Worm (Caenorhabditis elegans) whole organism, L1 larva: ENCODE results near the gene cls-1.

Experiments
- C04F5.9 ChIP-seq: sonication (generic microtip); optimal IDR thresholded peaks from 2 replicates; lab custom pipeline; 2016; ENCODE audit warnings: missing genetic modification characterization, missing compliant biosample characterization
- C16A3.4 ChIP-seq: fragments of 150-350 bp; optimal IDR thresholded peaks from 2 replicates; lab custom pipeline; 2014; ENCODE audit warnings: missing biosample characterization, missing genetic modification characterization
- F16B12.6 ChIP-seq: fragments of 150-350 bp; optimal IDR thresholded peaks from 2 replicates; lab custom pipeline; 2014; ENCODE audit warnings: missing biosample characterization, missing genetic modification characterization
- Y116A8C.19 ChIP-seq: sonication (generic microtip); optimal IDR thresholded peaks from 2 replicates; lab custom pipeline; 2016; ENCODE audit warnings: missing compliant biosample characterization, missing genetic modification characterization, borderline replicate concordance
- alr-1 ChIP-seq: fragments of 200-800 bp; sonication (Bioruptor generic); optimal IDR thresholded peaks from 2 replicates; lab custom pipeline; 2018; ENCODE audit warnings: borderline replicate concordance, mild to moderate bottlenecking, missing genetic modification characterization, missing compliant biosample characterization
- blmp-1 ChIP-seq: fragments of 150-350 bp; optimal IDR thresholded peaks from 2 replicates; lab custom pipeline; 2014; ENCODE audit warnings: missing biosample characterization, missing genetic modification characterization
- ceh-88 ChIP-seq: fragments of 200-800 bp; sonication (Bioruptor generic); IDR thresholded peaks from 2 replicates; pipeline ENCODE4 v1.3.6; 2022; ENCODE audit warnings: missing genetic modification characterization, missing compliant biosample characterization
- dpl-1 ChIP-seq, 3 experiments: fragments of 150-350 bp in 2 of 3; sonication (generic microtip) in 1 of 3; optimal IDR thresholded peaks; 2 replicates each; lab custom pipeline; 2014 to 2017; ENCODE audit warnings: missing biosample characterization in 3 of 3, missing genetic modification characterization in 3 of 3, missing genetic modification reagents in 3 of 3
- egl-27 ChIP-seq, 2 experiments: fragments of 150-350 bp in 1 of 2; sonication (generic microtip); optimal IDR thresholded peaks; 3 replicates each; lab custom pipeline; 2017 to 2018; ENCODE audit warnings: missing biosample characterization in 2 of 2, missing genetic modification characterization in 2 of 2, missing genetic modification reagents in 2 of 2
- elt-3 ChIP-seq, 6 experiments: fragments of 150-350 bp in 1 of 6; sonication (generic microtip); optimal IDR thresholded peaks; 2 replicates each; lab custom pipeline; 2017 to 2018; ENCODE audit warnings: missing biosample characterization in 6 of 6, missing genetic modification characterization in 6 of 6, inconsistent platforms in 1 of 6
- hlh-4 ChIP-seq: sonication (generic microtip); optimal IDR thresholded peaks from 2 replicates; lab custom pipeline; 2016; ENCODE audit warnings: mild to moderate bottlenecking, missing genetic modification characterization, missing compliant biosample characterization
- irx-1 ChIP-seq: sonication (generic microtip); optimal IDR thresholded peaks from 2 replicates; lab custom pipeline; 2016; ENCODE audit warnings: missing genetic modification characterization, missing compliant biosample characterization
- lin-13 ChIP-seq: fragments of 150-350 bp; optimal IDR thresholded peaks from 2 replicates; lab custom pipeline; 2014; ENCODE audit warnings: missing biosample characterization, missing genetic modification reagents, missing genetic modification characterization
- lin-14 ChIP-seq: fragments of 200-800 bp; sonication (Bioruptor generic); optimal IDR thresholded peaks from 2 replicates; lab custom pipeline; 2018; ENCODE audit warnings: mild to moderate bottlenecking, missing genetic modification characterization, moderate library complexity, missing compliant biosample characterization
- lin-39 ChIP-seq: fragments of 150-350 bp; optimal IDR thresholded peaks from 2 replicates; lab custom pipeline; 2014; ENCODE audit warnings: missing biosample characterization, missing genetic modification reagents, missing genetic modification characterization
- lsy-2 ChIP-seq, 2 experiments: fragments of 150-350 bp; optimal IDR thresholded peaks; 2 replicates each; lab custom pipeline; 2014; ENCODE audit warnings: missing biosample characterization in 2 of 2, missing genetic modification characterization in 2 of 2
- mab-9 ChIP-seq: fragments of 200-800 bp; sonication (Bioruptor generic); IDR thresholded peaks from 2 replicates; pipeline ENCODE4 v1.3.6; 2022; ENCODE audit warnings: missing genetic modification reagents, missing genetic modification characterization, missing compliant biosample characterization
- mdl-1 ChIP-seq, 2 experiments: fragments of 150-350 bp; optimal IDR thresholded peaks; 2 replicates each; lab custom pipeline; 2014 to 2017; ENCODE audit warnings: missing biosample characterization in 2 of 2, missing genetic modification characterization in 2 of 2, inconsistent platforms in 1 of 2
- mef-2 ChIP-seq: fragments of 150-350 bp; optimal IDR thresholded peaks from 2 replicates; lab custom pipeline; 2014; ENCODE audit warnings: missing biosample characterization, missing genetic modification characterization
- nhr-12 ChIP-seq: sonication (generic microtip); optimal IDR thresholded peaks from 2 replicates; lab custom pipeline; 2017; ENCODE audit warnings: missing biosample characterization, missing genetic modification characterization
- nhr-19 ChIP-seq: fragments of 200-800 bp; sonication (Bioruptor generic); conservative IDR thresholded peaks from 2 replicates; pipeline ENCODE4 v1.3.6; 2022; ENCODE audit warnings: missing genetic modification characterization, missing compliant biosample characterization
- nhr-237 ChIP-seq: fragments of 150-350 bp; optimal IDR thresholded peaks from 2 replicates; lab custom pipeline; 2014; ENCODE audit warnings: missing biosample characterization, missing genetic modification characterization
- nhr-28 ChIP-seq: fragments of 150-350 bp; optimal IDR thresholded peaks from 2 replicates; lab custom pipeline; 2014; ENCODE audit warnings: missing biosample characterization, missing genetic modification characterization
- nhr-47 ChIP-seq: sonication (generic microtip); optimal IDR thresholded peaks from 2 replicates; lab custom pipeline; 2016; ENCODE audit warnings: mild to moderate bottlenecking, missing genetic modification characterization, moderate library complexity, missing compliant biosample characterization
- nhr-71 ChIP-seq: sonication (generic microtip); optimal IDR thresholded peaks from 2 replicates; lab custom pipeline; 2016; ENCODE audit warnings: mild to moderate bottlenecking, missing genetic modification characterization, moderate library complexity, missing compliant biosample characterization
- nhr-76 ChIP-seq: sonication (generic microtip); optimal IDR thresholded peaks from 2 replicates; lab custom pipeline; 2017; ENCODE audit warnings: missing biosample characterization, missing genetic modification characterization
- nhr-77 ChIP-seq: fragments of 150-350 bp; optimal IDR thresholded peaks from 2 replicates; lab custom pipeline; 2014; ENCODE audit warnings: missing biosample characterization, missing genetic modification characterization
- nhr-84 ChIP-seq: sonication (generic microtip); optimal IDR thresholded peaks from 2 replicates; lab custom pipeline; 2017; ENCODE audit warnings: missing biosample characterization, missing genetic modification characterization
- nhr-85 ChIP-seq: sonication (generic microtip); peaks from one replicate; lab custom pipeline; 2016; ENCODE audit warnings: missing genetic modification characterization, inconsistent platforms, missing compliant biosample characterization
- pag-3 ChIP-seq: sonication (generic microtip); optimal IDR thresholded peaks from 2 replicates; lab custom pipeline; 2017; ENCODE audit warnings: missing genetic modification characterization, mild to moderate bottlenecking, missing compliant biosample characterization, antibody characterized with exemption, borderline replicate concordance; ENCODE audit not compliant: insufficient read depth
- rnt-1 ChIP-seq: sonication (generic microtip); optimal IDR thresholded peaks from 2 replicates; lab custom pipeline; 2016; ENCODE audit warnings: mild to moderate bottlenecking, missing genetic modification characterization, moderate library complexity, missing compliant biosample characterization
- skn-1 ChIP-seq: fragments of 150-350 bp; optimal IDR thresholded peaks from 2 replicates; lab custom pipeline; 2014; ENCODE audit warnings: missing biosample characterization, missing genetic modification characterization
- snu-23 ChIP-seq: sonication (generic microtip); optimal IDR thresholded peaks from 2 replicates; lab custom pipeline; 2016; ENCODE audit warnings: missing genetic modification characterization, missing compliant biosample characterization
- sox-4 ChIP-seq: sonication (generic microtip); optimal IDR thresholded peaks from 2 replicates; lab custom pipeline; 2016; ENCODE audit warnings: missing genetic modification characterization, missing compliant biosample characterization
- sup-37 ChIP-seq: fragments of 200-800 bp; sonication (Bioruptor generic); optimal IDR thresholded peaks from 2 replicates; lab custom pipeline; 2018; ENCODE audit warnings: mild to moderate bottlenecking, missing genetic modification characterization, missing compliant biosample characterization
- swsn-7 ChIP-seq: sonication (generic microtip); optimal IDR thresholded peaks from 2 replicates; lab custom pipeline; 2016; ENCODE audit warnings: missing genetic modification characterization, missing compliant biosample characterization
- tbx-2 ChIP-seq: sonication (generic microtip); optimal IDR thresholded peaks from 2 replicates; lab custom pipeline; 2016; ENCODE audit warnings: missing genetic modification characterization, missing compliant biosample characterization
- unc-62 ChIP-seq: fragments of 150-350 bp; optimal IDR thresholded peaks from 2 replicates; lab custom pipeline; 2014; ENCODE audit warnings: missing biosample characterization, missing genetic modification reagents, missing genetic modification characterization
- unc-86 ChIP-seq: sonication (generic microtip); optimal IDR thresholded peaks from 2 replicates; lab custom pipeline; 2016; ENCODE audit warnings: missing genetic modification characterization, missing compliant biosample characterization
- unc-98 ChIP-seq: fragments of 200-800 bp; sonication (Bioruptor generic); IDR thresholded peaks from 2 replicates; pipeline ENCODE4 v1.3.6; 2022; ENCODE audit warnings: missing genetic modification characterization, missing compliant biosample characterization
- vab-15 ChIP-seq: sonication (generic microtip); optimal IDR thresholded peaks from 2 replicates; lab custom pipeline; 2017; ENCODE audit warnings: missing genotype, mild to moderate bottlenecking, missing genetic modification characterization, missing compliant biosample characterization
- zag-1 ChIP-seq: fragments of 150-350 bp; optimal IDR thresholded peaks from 2 replicates; lab custom pipeline; 2014; ENCODE audit warnings: missing biosample characterization, missing genetic modification characterization
- zip-4 ChIP-seq: fragments of 200-800 bp; sonication (Bioruptor generic); optimal IDR thresholded peaks from 2 replicates; lab custom pipeline; 2018; ENCODE audit warnings: mild to moderate bottlenecking, missing genetic modification characterization, moderate library complexity, missing compliant biosample characterization
- ztf-11 ChIP-seq, 2 experiments: sonication (generic microtip); optimal IDR thresholded peaks; 2 replicates each; lab custom pipeline; 2016 to 2017; ENCODE audit warnings: missing genetic modification characterization in 2 of 2, missing biosample characterization in 1 of 2, missing compliant biosample characterization in 1 of 2

Gene cls-1

ce11 chrIII:7544211-7544610 lies 36.2 kb downstream of the cls-1 start (continued):
- TF ChIP-seq pag-3 (tag; lab: Kevin White, UChicago) (peak; percentile 83), alr-1 (tag; lab: Kevin White, UChicago) (no peak), rnt-1 (tag; lab: Kevin White, UChicago) (peak; percentile 50), nhr-85 (peak; percentile 76), nhr-237 (tag; lab: Kevin White, UChicago) (no peak), nhr-84 (tag; lab: Kevin White, UChicago) (no peak), lin-14 (GFP tag; lab: Kevin White, UChicago) (peak; percentile 64), C16A3.4 (peak; percentile 27), lsy-2 (tag; optimal IDR thresholded peaks at IDR 0.05; lab: Kevin White, UChicago) (peak; percentile 42 to 45), nhr-71 (peak; percentile 48)

ce11 chrIII:7545189-7545588 lies 37.2 kb downstream of the cls-1 start:
- TF ChIP-seq unc-62 (GFP tag; lab: Kevin White, UChicago), result no peak
- TF ChIP-seq lsy-2 (tag; optimal IDR thresholded peaks at IDR 0.05; lab: Kevin White, UChicago), result peak in 1 of 2 experiments; percentile 15
- no peak for TF ChIP-seq ztf-11 (tag; optimal IDR thresholded peaks at IDR 0.05; lab: Kevin White, UChicago)
- TF ChIP-seq rnt-1 (tag; lab: Kevin White, UChicago), result peak; percentile 47
- TF ChIP-seq nhr-12 (tag; lab: Kevin White, UChicago), result no peak
- peak; percentile 6 for TF ChIP-seq nhr-71
- TF ChIP-seq nhr-76 (tag; lab: Kevin White, UChicago), result no peak
- TF ChIP-seq swsn-7 (tag; lab: Kevin White, UChicago), result no peak
- TF ChIP-seq lin-14 (GFP tag; lab: Kevin White, UChicago), result peak; percentile 32
- peak; percentile 3 for TF ChIP-seq snu-23 (GFP tag; lab: Kevin White, UChicago)
- TF ChIP-seq, all 84 proteins: peak for 5

- no peak for TF ChIP-seq swsn-7 (tag; lab: Kevin White, UChicago)
- 0 out of 2 replicates have a peak, but pooled peaks have one; percentile 9 for TF ChIP-seq nhr-19
- TF ChIP-seq nhr-12 (tag; lab: Kevin White, UChicago), result no peak
- no peak for TF ChIP-seq mef-2 (tag; lab: Kevin White, UChicago)
- peak; percentile 52 for TF ChIP-seq pag-3 (tag; lab: Kevin White, UChicago)
- no peak for TF ChIP-seq unc-62 (GFP tag; lab: Kevin White, UChicago)
- peak; percentile 75 for TF ChIP-seq lin-14 (GFP tag; lab: Kevin White, UChicago)
- TF ChIP-seq nhr-71, result peak; percentile 30
- no peak for TF ChIP-seq ceh-88 (GFP tag; lab: Robert Waterston, UW)
- peak; percentile 20 for TF ChIP-seq rnt-1 (tag; lab: Kevin White, UChicago)
- no peak for TF ChIP-seq elt-3 (tag; optimal IDR thresholded peaks at IDR 0.05; lab: Kevin White, UChicago)
- no peak for TF ChIP-seq egl-27 (tag; optimal IDR thresholded peaks at IDR 0.05; lab: Kevin White, UChicago)
Observed at ce11 chrIII:7548963-7549362, 41.0 kb downstream of the cls-1 start.

- TF ChIP-seq sup-37 (GFP tag; lab: Kevin White, UChicago) (no peak), nhr-85 (peak; percentile 69), hlh-4 (tag; lab: Kevin White, UChicago) (no peak), nhr-77 (tag; lab: Kevin White, UChicago) (no peak), mab-9 (GFP tag; lab: Robert Waterston, UW) (no peak), ztf-11 (tag; optimal IDR thresholded peaks at IDR 0.05; lab: Kevin White, UChicago) (no peak), dpl-1 (GFP tag; optimal IDR thresholded peaks at IDR 0.05; lab: Kevin White, UChicago) (no peak), sox-4 (tag; lab: Kevin White, UChicago) (no peak), lsy-2 (tag; optimal IDR thresholded peaks at IDR 0.05; lab: Kevin White, UChicago) (peak in 1 of 2 experiments; percentile 65), F16B12.6 (tag; lab: Kevin White, UChicago) (no peak), lin-14 (GFP tag; lab: Kevin White, UChicago) (peak; percentile 7), vab-15 (tag; lab: Kevin White, UChicago) (no peak), zag-1 (no peak), unc-98 (no peak), nhr-47 (tag; lab: Kevin White, UChicago) (no peak), nhr-71 (no peak), zip-4 (GFP tag; lab: Kevin White, UChicago) (no peak), nhr-28 (tag; lab: Kevin White, UChicago) (no peak), Y116A8C.19 (tag; lab: Kevin White, UChicago) (no peak), lin-39 (no peak), irx-1 (tag; lab: Kevin White, UChicago) (no peak), skn-1 (tag; lab: Kevin White, UChicago) (no peak), mdl-1 (tag; optimal IDR thresholded peaks at IDR 0.05; lab: Kevin White, UChicago) (no peak), C04F5.9 (no peak), tbx-2 (no peak), blmp-1 (tag; lab: Kevin White, UChicago) (no peak), nhr-237 (tag; lab: Kevin White, UChicago) (no peak), unc-86 (no peak), rnt-1 (tag; lab: Kevin White, UChicago) (peak; percentile 25), nhr-76 (tag; lab: Kevin White, UChicago) (no peak), lin-13 (no peak)
Observed at ce11 chrIII:7550979-7551378, 43.0 kb downstream of the cls-1 start.
